Fruit fly (Drosophila melanogaster): ENCODE data around the gene eIF5B.

eIF5B gene

dm6 chr3L:3436838-3437663, 23.7 kb downstream of the eIF5B start (continued):
- no peak for TF ChIP-seq Poxn (GFP tag; IDR thresholded peaks at IDR 0.05)
- no peak for TF ChIP-seq tll (GFP tag; optimal IDR thresholded peaks at IDR 0.05)
- TF ChIP-seq fd64A (GFP tag; optimal IDR thresholded peaks at IDR 0.05) = no peak
- no peak for TF ChIP-seq CG4360 (GFP tag; IDR thresholded peaks at IDR 0.05)
- TF ChIP-seq schlank (tag; optimal IDR thresholded peaks at IDR 0.05) = no peak
- no peak for TF ChIP-seq CG14441 (GFP tag; IDR thresholded peaks at IDR 0.05)
- no peak for TF ChIP-seq pzg (GFP tag; optimal IDR thresholded peaks at IDR 0.05)
- TF ChIP-seq NFAT (GFP tag; IDR thresholded peaks at IDR 0.05) = no peak
- peak; percentile 42 for TF ChIP-seq Hand (GFP tag; optimal IDR thresholded peaks at IDR 0.05)
- TF ChIP-seq Dad (GFP tag; optimal IDR thresholded peaks at IDR 0.05) = no peak
- peak; percentile 40 for TF ChIP-seq D19A (tag; optimal IDR thresholded peaks at IDR 0.05)
- no peak for TF ChIP-seq Dll (GFP tag; IDR thresholded peaks at IDR 0.05; ENCODE audit: partially characterized antibody)
- no peak for TF ChIP-seq chinmo (GFP tag; IDR thresholded peaks at IDR 0.05; ENCODE audit: partially characterized antibody)
- TF ChIP-seq Oli (tag; optimal IDR thresholded peaks at IDR 0.05) = peak; percentile 58
- TF ChIP-seq Jarid2 (GFP tag; optimal IDR thresholded peaks at IDR 0.05) = peak; percentile 5
- TF ChIP-seq nerfin-2 (GFP tag; IDR thresholded peaks at IDR 0.05; ENCODE audit: partially characterized antibody) = no peak
- no peak for TF ChIP-seq wdn (GFP tag; IDR thresholded peaks at IDR 0.05)
- no peak for TF ChIP-seq unc-4 (GFP tag; IDR thresholded peaks at IDR 0.05; ENCODE audit: partially characterized antibody)
- TF ChIP-seq hkb (optimal IDR thresholded peaks at IDR 0.05) = no peak
- TF ChIP-seq hkb (GFP tag; IDR thresholded peaks at IDR 0.05) = no peak
- TF ChIP-seq CG12071 (GFP tag; optimal IDR thresholded peaks at IDR 0.05) = no peak
- TF ChIP-seq CG4404 (GFP tag; IDR thresholded peaks at IDR 0.05) = no peak
- peak; percentile 46 for TF ChIP-seq Deaf1 (tag; optimal IDR thresholded peaks at IDR 0.05)
- no peak for TF ChIP-seq ash1 (GFP tag; optimal IDR thresholded peaks at IDR 0.05)
- peak; percentile 74 for TF ChIP-seq Meics (GFP tag; optimal IDR thresholded peaks at IDR 0.05)
- TF ChIP-seq Rfx (GFP tag; IDR thresholded peaks at IDR 0.05) = peak; percentile 36
- TF ChIP-seq CG6765 (GFP tag; optimal IDR thresholded peaks at IDR 0.05) = no peak
- TF ChIP-seq dimm (GFP tag; IDR thresholded peaks at IDR 0.05) = no peak
- no peak for TF ChIP-seq CG4617 (GFP tag; optimal IDR thresholded peaks at IDR 0.05; ENCODE audit: borderline replicate concordance)
- TF ChIP-seq fu2 (GFP tag; optimal IDR thresholded peaks at IDR 0.05) = no peak
- no peak for TF ChIP-seq CG3995 (GFP tag; optimal IDR thresholded peaks at IDR 0.05)
- TF ChIP-seq sd (tag; optimal IDR thresholded peaks at IDR 0.05) = peak; percentile 57
- TF ChIP-seq CG8765 (GFP tag; IDR thresholded peaks at IDR 0.05) = no peak
- TF ChIP-seq p53 (GFP tag; optimal IDR thresholded peaks at IDR 0.05) = no peak
- no peak for TF ChIP-seq lola (GFP tag; optimal IDR thresholded peaks at IDR 0.05)
- TF ChIP-seq CG13123 (GFP tag; optimal IDR thresholded peaks at IDR 0.05) = no peak
- no peak for TF ChIP-seq CG11696 (GFP tag; IDR thresholded peaks at IDR 0.05)
- TF ChIP-seq cg (GFP tag; optimal IDR thresholded peaks at IDR 0.05) = peak; percentile 70
- no peak for TF ChIP-seq NK7.1 (GFP tag; optimal IDR thresholded peaks at IDR 0.05)
- TF ChIP-seq en (GFP tag; optimal IDR thresholded peaks at IDR 0.05) = no peak
- peak; percentile 17 for TF ChIP-seq Fer2 (tag; optimal IDR thresholded peaks at IDR 0.05)
- peak in 1 of 2 experiments; percentile 16 for TF ChIP-seq dpn (GFP tag; optimal IDR thresholded peaks at IDR 0.05)
- TF ChIP-seq CG32767 (GFP tag; IDR thresholded peaks at IDR 0.05) = 0 out of 2 replicates have a peak, but pooled peaks have one; percentile 20
- no peak for TF ChIP-seq br (optimal IDR thresholded peaks at IDR 0.05)
- TF ChIP-seq bigmax (GFP tag; optimal IDR thresholded peaks at IDR 0.05) = no peak
- TF ChIP-seq hth (optimal IDR thresholded peaks at IDR 0.05) = no peak
- TF ChIP-seq HHEX (GFP tag; optimal IDR thresholded peaks at IDR 0.05) = peak; percentile 19
- no peak for TF ChIP-seq Atf-2 (GFP tag; optimal IDR thresholded peaks at IDR 0.05)
- TF ChIP-seq CG9215 (GFP tag; IDR thresholded peaks at IDR 0.05) = 0 out of 2 replicates have a peak, but pooled peaks have one; percentile 19
- peak; percentile 62; the same call in 1 of the 2 replicates for TF ChIP-seq aop (GFP tag; IDR thresholded peaks at IDR 0.05)
